Worm (Caenorhabditis elegans): ENCODE measurements around the gene fipr-9.

fipr-9 gene

DNA sequence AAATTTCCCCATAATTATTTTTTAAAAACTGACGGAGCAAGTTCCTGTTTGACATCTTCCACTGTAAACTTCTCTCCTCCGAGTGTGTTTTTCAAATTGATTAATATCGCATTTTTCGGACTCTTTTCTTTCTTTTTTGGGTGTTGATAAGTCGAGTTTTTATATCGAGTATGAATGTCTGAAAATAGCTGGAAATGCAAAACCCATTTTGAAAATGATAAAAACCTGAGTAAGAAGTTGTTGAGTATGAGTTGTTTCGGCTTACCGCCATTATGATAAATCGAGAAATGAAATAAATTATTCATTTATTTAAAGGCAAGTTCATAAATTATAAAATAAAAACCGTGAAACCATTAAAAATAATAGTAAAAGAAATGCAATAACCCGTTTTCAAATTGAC is 35.7 kb upstream of the fipr-9 start, which contains the start of gene ZK856.18:
ZK856.18 (minus strand) TSS at position 289 of the 400 bp plus-strand sequence.
- no peak for TF ChIP-seq snpc-4 (tag; optimal IDR thresholded peaks at IDR 0.05)
- no peak for TF ChIP-seq pax-3 (tag; optimal IDR thresholded peaks at IDR 0.05)
- no peak for TF ChIP-seq dsc-1 (tag; optimal IDR thresholded peaks at IDR 0.05)
- no peak for TF ChIP-seq ces-1 (GFP tag; optimal IDR thresholded peaks at IDR 0.05)
- no peak for TF ChIP-seq ceh-63 (GFP tag; optimal IDR thresholded peaks at IDR 0.05)
- no peak for TF ChIP-seq nhr-12 (tag; optimal IDR thresholded peaks at IDR 0.05)
- no peak for TF ChIP-seq unc-62 (GFP tag; optimal IDR thresholded peaks at IDR 0.05)
- no peak for TF ChIP-seq lin-13 (GFP tag; optimal IDR thresholded peaks at IDR 0.05)
- TF ChIP-seq mdl-1 (tag; optimal IDR thresholded peaks at IDR 0.05) = no peak
- no peak for TF ChIP-seq ceh-90 (tag; optimal IDR thresholded peaks at IDR 0.05)
- no peak for TF ChIP-seq nhr-11 (tag; optimal IDR thresholded peaks at IDR 0.05)
- TF ChIP-seq isw-1 (GFP tag; IDR thresholded peaks at IDR 0.05) = no peak
- TF ChIP-seq fkh-4 (tag; optimal IDR thresholded peaks at IDR 0.05; ENCODE audit: borderline replicate concordance) = no peak
- TF ChIP-seq ceh-8 (GFP tag; optimal IDR thresholded peaks at IDR 0.05) = no peak
- TF ChIP-seq nhr-20 (tag; optimal IDR thresholded peaks at IDR 0.05) = no peak

DNA sequence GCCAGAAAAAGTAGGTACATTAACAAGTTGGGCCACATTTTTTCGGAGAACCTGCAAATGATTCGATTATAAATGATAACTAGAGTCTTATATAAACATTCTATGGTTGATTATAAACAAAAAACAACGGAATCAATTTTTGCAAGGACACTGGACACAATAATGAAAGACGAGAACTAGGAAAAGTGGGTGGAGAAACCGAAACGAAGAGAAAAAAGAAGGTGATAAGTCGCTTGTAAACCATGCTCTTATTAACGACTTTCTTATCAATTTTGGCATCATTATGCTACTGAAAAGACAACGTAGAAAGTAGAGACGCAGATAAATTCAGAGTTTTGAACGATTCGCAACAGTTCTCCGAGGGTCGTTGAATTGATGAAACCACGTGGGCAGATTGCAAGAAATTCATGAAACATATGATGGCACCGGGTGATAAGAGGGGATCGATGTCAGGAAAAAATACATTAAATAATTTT is 31.3 kb upstream of the fipr-9 start, which contains the start of gene ZK856.5:
ZK856.5 (minus strand) TSS at position 51 of the 476 bp plus-strand sequence.
- TF ChIP-seq lin-35 (GFP tag; optimal IDR thresholded peaks at IDR 0.05) (peak in 1 of 2 experiments; percentile 37), elt-2 (tag; optimal IDR thresholded peaks at IDR 0.05) (peak; percentile 90), nhr-85 (tag) (peak; percentile 58), pqm-1 (tag; optimal IDR thresholded peaks at IDR 0.05) (no peak), swsn-7 (tag; optimal IDR thresholded peaks at IDR 0.05) (no peak), efl-1 (optimal IDR thresholded peaks at IDR 0.05) (no peak), efl-1 (GFP tag; optimal IDR thresholded peaks at IDR 0.05 in 1 of 2) (peak in 1 of 2 experiments; percentile 66), nhr-71 (tag; optimal IDR thresholded peaks at IDR 0.05) (peak; percentile 22)

DNA sequence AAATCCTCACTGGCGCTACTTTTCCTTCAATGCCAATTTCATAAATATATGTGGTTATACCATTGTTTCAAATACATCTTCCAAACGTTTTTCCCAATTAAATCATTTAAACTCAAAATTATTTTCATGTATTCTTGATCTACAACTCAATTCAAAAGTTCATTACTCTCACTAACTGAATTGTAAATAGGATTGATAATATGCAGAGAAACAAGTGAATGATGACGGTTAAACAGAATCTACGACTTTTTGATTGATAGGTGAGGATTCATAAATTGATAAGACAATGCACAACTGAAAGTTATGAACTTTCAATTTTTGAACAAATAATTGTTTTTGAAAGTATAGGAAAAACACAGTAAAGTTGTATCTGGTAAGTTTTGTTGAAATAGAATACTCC is 30.2 kb upstream of the fipr-9 start:
- no peak for TF ChIP-seq ztf-4 (tag; optimal IDR thresholded peaks at IDR 0.05)
- no peak for TF ChIP-seq unc-98 (GFP tag; IDR thresholded peaks at IDR 0.05)
- no peak for TF ChIP-seq unc-86 (tag; optimal IDR thresholded peaks at IDR 0.05)
- TF ChIP-seq fkh-4 (tag; optimal IDR thresholded peaks at IDR 0.05; ENCODE audit: borderline replicate concordance) = no peak
- no peak for TF ChIP-seq snu-23 (GFP tag; optimal IDR thresholded peaks at IDR 0.05)
- no peak for TF ChIP-seq nhr-28 (tag; optimal IDR thresholded peaks at IDR 0.05)

DNA sequence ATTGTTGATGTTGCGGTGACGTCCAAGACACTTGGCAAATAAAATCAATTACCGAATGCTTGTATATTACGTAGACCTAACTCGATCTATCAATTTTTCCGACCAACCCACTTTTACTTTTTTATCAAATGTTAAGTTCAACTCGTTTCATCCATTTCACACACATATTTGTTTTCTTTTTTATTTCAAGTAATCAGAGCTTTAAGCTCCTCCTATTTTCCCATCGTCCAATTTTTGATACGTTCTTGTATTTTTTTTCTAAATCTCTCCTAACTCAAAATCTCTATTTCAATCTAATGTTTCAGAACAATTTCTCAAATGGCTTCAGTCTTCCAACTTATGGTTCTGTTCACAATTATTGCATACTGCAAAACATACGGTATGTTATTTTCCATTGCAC is 23.1 kb upstream of the fipr-9 start, which contains the start of gene ZK856.6:
ZK856.6 (plus strand) TSS at position 301 of the 400 bp plus-strand sequence.
- no peak for TF ChIP-seq skn-1 (tag; optimal IDR thresholded peaks at IDR 0.05)
- no peak for TF ChIP-seq fkh-10 (GFP tag; optimal IDR thresholded peaks at IDR 0.05)
- no peak for TF ChIP-seq efl-1 (optimal IDR thresholded peaks at IDR 0.05)
- no peak for TF ChIP-seq efl-1 (GFP tag; optimal IDR thresholded peaks at IDR 0.05 in 1 of 2)
- no peak for TF ChIP-seq aly-2 (tag; optimal IDR thresholded peaks at IDR 0.05)
- TF ChIP-seq nhr-19 (GFP tag; conservative IDR thresholded peaks at IDR 0.05) = no peak
- TF ChIP-seq mdl-1 (tag; optimal IDR thresholded peaks at IDR 0.05) = no peak
- TF ChIP-seq elt-2 (tag; optimal IDR thresholded peaks at IDR 0.05) = no peak
- TF ChIP-seq Y116A8C.19 (tag; optimal IDR thresholded peaks at IDR 0.05; ENCODE audit: borderline replicate concordance) = no peak
- TF ChIP-seq hlh-4 (tag; optimal IDR thresholded peaks at IDR 0.05) = no peak

DNA sequence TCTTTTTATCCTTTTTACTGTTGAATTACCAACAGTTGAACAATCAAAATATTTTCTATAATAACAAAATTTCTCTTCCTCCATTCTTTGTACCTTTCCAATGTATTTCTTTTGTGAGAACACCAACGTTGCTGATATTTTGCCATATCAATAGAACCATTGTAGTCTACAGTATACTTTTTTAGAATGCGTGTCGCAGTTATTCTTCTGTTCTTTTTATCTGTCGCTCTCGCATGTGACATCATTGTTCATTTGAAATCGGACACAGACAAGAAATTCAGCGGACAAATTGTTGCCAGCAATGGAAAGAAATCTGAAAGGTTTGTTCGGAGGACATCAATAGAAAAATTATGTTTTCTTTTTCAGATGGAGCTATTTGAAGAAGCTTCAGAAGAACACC is 19.5 kb upstream of the fipr-9 start, which contains the start of gene ZK856.7:
ZK856.7 (plus strand) TSS at position 186 of the 400 bp plus-strand sequence.
- TF ChIP-seq nhr-20 (tag; optimal IDR thresholded peaks at IDR 0.05) (peak; percentile 16), blmp-1 (tag; optimal IDR thresholded peaks at IDR 0.05) (peak; percentile 9), mdl-1 (tag; optimal IDR thresholded peaks at IDR 0.05) (no peak), xbp-1 (tag; optimal IDR thresholded peaks at IDR 0.05) (no peak)

Measured in whole organism, L1 larva.